Fruit fly (Drosophila melanogaster) whole organism, pupa: ENCODE data around the gene run.
"Not testable (repeated sequence)": the region's sequence is repeated elsewhere in the genome, so short reads cannot be mapped to it uniquely, and the experiment has no call there.

Experiments
- CG10348 ChIP-seq: fragments of 200-800 bp; sonication (Bioruptor generic); IDR thresholded peaks from 2 replicates; pipeline ENCODE4 v1.3.6; 2022; ENCODE audit warnings: missing biosample characterization, missing genetic modification characterization
- CG12605 ChIP-seq: fragments of 200-800 bp; sonication (Bioruptor generic); IDR thresholded peaks from 2 replicates; pipeline ENCODE4 v1.3.6; 2022; ENCODE audit warnings: missing biosample characterization, missing genetic modification characterization
- CG13204 ChIP-seq: fragments of 200-800 bp; sonication (Bioruptor generic); optimal IDR thresholded peaks from 2 replicates; lab custom pipeline; 2018; ENCODE audit warnings: missing biosample characterization, mild to moderate bottlenecking, missing genetic modification characterization, moderate library complexity
- CG14655 ChIP-seq: fragments of 200-800 bp; sonication (Bioruptor generic); optimal IDR thresholded peaks from 3 replicates; lab custom pipeline; 2017; ENCODE audit warnings: mild to moderate bottlenecking, missing biosample characterization, missing genetic modification reagents, missing genetic modification characterization
- CG15710 ChIP-seq: fragments of 200-800 bp; sonication (Bioruptor generic); optimal IDR thresholded peaks from 2 replicates; lab custom pipeline; 2018; ENCODE audit warnings: missing biosample characterization, mild to moderate bottlenecking, missing genetic modification characterization, moderate library complexity
- CG17806 ChIP-seq: fragments of 200-800 bp; sonication (Bioruptor generic); optimal IDR thresholded peaks from 2 replicates; lab custom pipeline; 2018; ENCODE audit warnings: missing biosample characterization, mild to moderate bottlenecking, missing genetic modification characterization, moderate library complexity
- CG32121 ChIP-seq: fragments of 200-800 bp; sonication (Bioruptor generic); IDR thresholded peaks from 2 replicates; pipeline ENCODE4 v1.3.6; 2022; ENCODE audit warnings: missing biosample characterization, missing genetic modification characterization
- CG34367 ChIP-seq: fragments of 200-800 bp; sonication (Bioruptor generic); optimal IDR thresholded peaks from 2 replicates; lab custom pipeline; 2018; ENCODE audit warnings: missing biosample characterization, mild to moderate bottlenecking, missing genetic modification characterization
- CG4496 ChIP-seq: fragments of 200-800 bp; sonication (Bioruptor generic); IDR thresholded peaks from 3 replicates; pipeline ENCODE4 v1.3.6; 2022; ENCODE audit warnings: missing biosample characterization, missing genetic modification characterization
- CG8159 ChIP-seq: fragments of 200-800 bp; sonication (Bioruptor generic); optimal IDR thresholded peaks from 3 replicates; lab custom pipeline; 2018; ENCODE audit warnings: missing biosample characterization, mild to moderate bottlenecking, missing genetic modification characterization, moderate library complexity
- CG8301 ChIP-seq: fragments of 200-800 bp; sonication (Bioruptor generic); optimal IDR thresholded peaks from 2 replicates; lab custom pipeline; 2018; ENCODE audit warnings: missing biosample characterization, mild to moderate bottlenecking, missing genetic modification characterization
- CG9948 ChIP-seq: fragments of 200-800 bp; sonication (Bioruptor generic); optimal IDR thresholded peaks from 2 replicates; lab custom pipeline; 2018; ENCODE audit warnings: missing biosample characterization, mild to moderate bottlenecking, missing genetic modification characterization, moderate library complexity
- D1 ChIP-seq: fragments of 200-800 bp; sonication (Bioruptor generic); optimal IDR thresholded peaks from 2 replicates; lab custom pipeline; 2018; ENCODE audit warnings: missing biosample characterization, mild to moderate bottlenecking, missing genetic modification characterization, moderate library complexity
- EcR ChIP-seq: fragments of 200-800 bp; sonication (Bioruptor generic); optimal IDR thresholded peaks from 3 replicates; lab custom pipeline; 2019; ENCODE audit warnings: missing biosample characterization, missing genetic modification characterization, mild to moderate bottlenecking, moderate library complexity, missing genetic modification reagents
- Ets98B ChIP-seq: fragments of 200-800 bp; sonication (Bioruptor generic); IDR thresholded peaks from 2 replicates; pipeline ENCODE4 v1.3.6; 2022; ENCODE audit warnings: missing biosample characterization, missing genetic modification characterization
- Pif1A ChIP-seq: fragments of 200-800 bp; sonication (Bioruptor generic); optimal IDR thresholded peaks from 3 replicates; lab custom pipeline; 2016; ENCODE audit warnings: missing biosample characterization, missing genetic modification characterization
- Pif1B ChIP-seq: fragments of 200-800 bp; sonication (Bioruptor generic); optimal IDR thresholded peaks from 3 replicates; lab custom pipeline; 2016; ENCODE audit warnings: missing biosample characterization, missing genetic modification characterization
- Snoo ChIP-seq: fragments of 200-800 bp; sonication (Bioruptor generic); optimal IDR thresholded peaks from 3 replicates; lab custom pipeline; 2017; ENCODE audit warnings: missing biosample characterization, mild to moderate bottlenecking, missing genetic modification characterization, inconsistent platforms
- fd96Ca ChIP-seq: fragments of 200-800 bp; sonication (Bioruptor generic); IDR thresholded peaks from 3 replicates; pipeline ENCODE4 v1.3.6; 2022; ENCODE audit warnings: missing biosample characterization, missing genetic modification characterization
- gl ChIP-seq: fragments of 200-800 bp; sonication (Bioruptor generic); optimal IDR thresholded peaks from 2 replicates; lab custom pipeline; 2018; ENCODE audit warnings: missing biosample characterization, mild to moderate bottlenecking, missing genetic modification characterization
- rn ChIP-seq: fragments of 200-800 bp; sonication (Bioruptor generic); IDR thresholded peaks from 2 replicates; pipeline ENCODE4 v1.3.6; 2022; ENCODE audit warnings: missing biosample characterization, missing genetic modification characterization

Gene run

dm6 chrX:20666356-20666755 lies 24.1 kb upstream of the run start:
- TF ChIP-seq Pif1B (GFP tag; lab: Kevin White, UChicago) (no peak), CG4496 (GFP tag; lab: Robert Waterston, UW) (no peak), CG15710 (tag; lab: Kevin White, UChicago) (no peak), CG10348 (GFP tag; lab: Robert Waterston, UW) (no peak)

dm6 chrX:20676963-20677362 lies 13.5 kb upstream of the run start, which contains the start of gene hydra:
hydra (minus strand) TSS chrX:20677063.
- TF ChIP-seq CG13204; CG8159 (tag; lab: Kevin White, UChicago); CG14655 (GFP tag; lab: Kevin White, UChicago): not testable (repeated sequence)

dm6 chrX:20680407-20680806 lies 10.1 kb upstream of the run start:
- TF ChIP-seq gl (tag; lab: Kevin White, UChicago) (no peak), rn (GFP tag; lab: Robert Waterston, UW) (no peak), CG32121 (GFP tag; lab: Robert Waterston, UW) (no peak), CG8159 (tag; lab: Kevin White, UChicago) (no peak), D1 (tag; lab: Kevin White, UChicago) (no peak), CG15710 (tag; lab: Kevin White, UChicago) (no peak), EcR (no peak), CG17806 (tag; lab: Kevin White, UChicago) (no peak)

dm6 chrX:20687252-20687651 lies 3.2 kb upstream of the run start:
- no peak for TF ChIP-seq CG17806 (tag; lab: Kevin White, UChicago)
- no peak for TF ChIP-seq CG8159 (tag; lab: Kevin White, UChicago)
- TF ChIP-seq Pif1A (GFP tag; lab: Kevin White, UChicago): no peak
- TF ChIP-seq CG14655 (GFP tag; lab: Kevin White, UChicago): no peak
- no peak for TF ChIP-seq CG4496 (GFP tag; lab: Robert Waterston, UW)
- no peak for TF ChIP-seq rn (GFP tag; lab: Robert Waterston, UW)
- no peak for TF ChIP-seq CG9948
- no peak for TF ChIP-seq CG34367 (tag; lab: Kevin White, UChicago)
- TF ChIP-seq, all 21 proteins: peak for 0

dm6 chrX:20689504-20689903 lies 966 bp upstream of the run start:
- TF ChIP-seq Snoo (tag; lab: Kevin White, UChicago): no peak
- TF ChIP-seq CG12605 (GFP tag; lab: Robert Waterston, UW): no peak
- TF ChIP-seq CG4496 (GFP tag; lab: Robert Waterston, UW): no peak
- no peak for TF ChIP-seq CG8301 (tag; lab: Kevin White, UChicago)
- TF ChIP-seq CG17806 (tag; lab: Kevin White, UChicago): no peak
- no peak for TF ChIP-seq CG8159 (tag; lab: Kevin White, UChicago)
- TF ChIP-seq fd96Ca (GFP tag; lab: Robert Waterston, UW): no peak

dm6 chrX:20691213-20691612 lies 743 bp downstream of the run start:
- TF ChIP-seq Ets98B (GFP tag; lab: Robert Waterston, UW) (no peak), CG4496 (GFP tag; lab: Robert Waterston, UW) (no peak), Snoo (tag; lab: Kevin White, UChicago) (no peak), CG8301 (tag; lab: Kevin White, UChicago) (no peak), EcR (no peak), gl (tag; lab: Kevin White, UChicago) (no peak), fd96Ca (GFP tag; lab: Robert Waterston, UW) (no peak), CG34367 (tag; lab: Kevin White, UChicago) (no peak), D1 (tag; lab: Kevin White, UChicago) (no peak), CG32121 (GFP tag; lab: Robert Waterston, UW) (no peak), Pif1A (GFP tag; lab: Kevin White, UChicago) (no peak), CG8159 (tag; lab: Kevin White, UChicago) (no peak), CG12605 (GFP tag; lab: Robert Waterston, UW) (no peak), CG14655 (GFP tag; lab: Kevin White, UChicago) (no peak), CG15710 (tag; lab: Kevin White, UChicago) (no peak)

- TF ChIP-seq CG13204 (no peak), CG8301 (tag; lab: Kevin White, UChicago) (peak; percentile 3), CG14655 (GFP tag; lab: Kevin White, UChicago) (peak; percentile 35), CG32121 (GFP tag; lab: Robert Waterston, UW) (0 out of 2 replicates have a peak, but pooled peaks have one; percentile 17)
Measured at dm6 chrX:20693814-20694452, 3.5 kb downstream of the run start.
